Fruit fly (Drosophila melanogaster) Kc167 (cell line): ENCODE measurements around the gene CG13784.

Experiments
- Myc ChIP-seq: fragments of >200 bp; optimal IDR thresholded peaks from 2 replicates; lab custom pipeline; 2017; ENCODE audit warnings: missing external identifiers
- Sin3A ChIP-seq: fragments of >200 bp; optimal IDR thresholded peaks from 2 replicates; lab custom pipeline; 2018; ENCODE audit warnings: missing external identifiers
- h ChIP-seq: fragments of >200 bp; optimal IDR thresholded peaks from 3 replicates; lab custom pipeline; 2018; ENCODE audit warnings: missing external identifiers
- insv ChIP-seq: fragments of >200 bp; optimal IDR thresholded peaks from 3 replicates; lab custom pipeline; 2018; ENCODE audit warnings: missing external identifiers
- psq ChIP-seq: fragments of >200 bp; optimal IDR thresholded peaks from 2 replicates; lab custom pipeline; 2017; ENCODE audit warnings: missing external identifiers
- ttk ChIP-seq: sonication (Bioruptor generic); optimal IDR thresholded peaks from 2 replicates; lab custom pipeline; 2017; ENCODE audit warnings: missing external identifiers

The CG13784 gene

dm6 chr2L:7194351-7195037 lies 25.3 kb downstream of the CG13784 start, which contains the start of gene CG4497:
CG4497 (minus strand) TSS chr2L:7194588.
- TF ChIP-seq Sin3A (lab: Kevin White, UChicago), result no peak
- TF ChIP-seq insv (lab: Kevin White, UChicago), result no peak
- TF ChIP-seq psq (lab: Kevin White, UChicago), result no peak
- TF ChIP-seq Myc (lab: Kevin White, UChicago), result no peak
- no peak for TF ChIP-seq h
- TF ChIP-seq ttk, result no peak

dm6 chr2L:7189674-7190073 lies 30.2 kb downstream of the CG13784 start, which contains the start of gene CG4496:
CG4496 (minus strand) TSS chr2L:7190010.
- no peak for TF ChIP-seq insv (lab: Kevin White, UChicago)
- TF ChIP-seq ttk, result no peak
- TF ChIP-seq Sin3A (lab: Kevin White, UChicago), result no peak
- no peak for TF ChIP-seq h
- TF ChIP-seq Myc (lab: Kevin White, UChicago), result no peak
- TF ChIP-seq psq (lab: Kevin White, UChicago), result no peak

DNA sequence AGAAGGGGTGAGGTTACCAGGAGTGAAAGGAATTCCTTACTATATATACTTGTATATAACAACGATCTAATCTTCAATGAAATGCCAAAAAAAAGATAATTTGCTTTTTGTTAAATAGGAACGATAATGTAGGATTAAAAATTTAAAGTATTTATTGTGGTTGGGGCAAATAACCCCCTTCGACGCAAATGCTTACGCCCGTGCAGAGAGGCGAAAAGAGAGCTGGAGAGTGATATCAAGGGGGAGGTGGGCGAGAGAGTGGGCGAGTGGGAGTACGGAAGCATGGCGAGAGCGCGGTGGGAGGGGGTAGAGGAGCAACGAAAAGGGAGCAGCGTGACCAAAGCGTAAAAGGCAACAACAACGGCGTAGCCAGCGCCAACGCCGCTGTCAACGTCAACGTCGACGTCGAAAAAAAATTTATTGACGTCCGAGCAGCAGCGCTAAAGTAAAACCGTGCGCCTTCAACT lies 31.3 kb downstream of the CG13784 start:
- TF ChIP-seq ttk (no peak), insv (lab: Kevin White, UChicago) (no peak), Sin3A (lab: Kevin White, UChicago) (no peak), h (no peak)

- TF ChIP-seq Myc (lab: Kevin White, UChicago) (no peak), psq (lab: Kevin White, UChicago) (no peak), h (no peak), Sin3A (lab: Kevin White, UChicago) (no peak), ttk (no peak), insv (lab: Kevin White, UChicago) (no peak)
These were observed 31.8 kb downstream of the CG13784 start for dm6 chr2L:7187920-7188529.

- TF ChIP-seq insv (lab: Kevin White, UChicago), result no peak
- TF ChIP-seq Myc (lab: Kevin White, UChicago), result no peak
These were observed 37.8 kb downstream of the CG13784 start, which contains the start of gene MICU1 for dm6 chr2L:7181978-7182392. MICU1 (plus strand) TSS chr2L:7182234.

dm6 chr2L:7179276-7179675 lies 40.6 kb downstream of the CG13784 start:
- TF ChIP-seq Sin3A (lab: Kevin White, UChicago) (no peak), h (no peak), insv (lab: Kevin White, UChicago) (no peak), psq (lab: Kevin White, UChicago) (no peak), ttk (no peak), Myc (lab: Kevin White, UChicago) (no peak)

dm6 chr2L:7175786-7176185 lies 44.0 kb downstream of the CG13784 start:
- TF ChIP-seq Sin3A (lab: Kevin White, UChicago), result no peak
- TF ChIP-seq Myc (lab: Kevin White, UChicago), result no peak

DNA sequence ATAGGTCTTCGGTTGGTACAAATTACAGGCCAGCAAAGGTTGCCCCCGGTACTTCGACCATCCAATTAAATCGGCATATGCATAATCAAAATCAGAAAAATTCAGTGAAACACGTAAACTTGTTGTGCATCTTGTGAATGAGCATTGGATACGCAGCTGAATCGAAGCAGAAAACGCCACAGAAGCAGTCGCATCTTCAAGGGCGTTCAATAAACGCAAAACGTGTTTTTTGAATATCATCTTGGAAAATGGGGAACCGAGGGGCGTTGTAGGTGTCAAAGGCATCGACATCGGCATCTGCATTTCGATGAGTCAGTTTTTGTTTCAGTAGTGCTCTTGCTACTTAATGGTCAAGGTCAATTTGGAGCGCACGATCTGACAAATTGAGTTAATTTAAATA lies 45.5 kb downstream of the CG13784 start:
- TF ChIP-seq psq (lab: Kevin White, UChicago), result no peak
- TF ChIP-seq Sin3A (lab: Kevin White, UChicago), result no peak
- TF ChIP-seq Myc (lab: Kevin White, UChicago), result no peak
- no peak for TF ChIP-seq h
- no peak for TF ChIP-seq ttk
- TF ChIP-seq insv (lab: Kevin White, UChicago), result no peak

- TF ChIP-seq Sin3A (lab: Kevin White, UChicago) (no peak), ttk (no peak), insv (lab: Kevin White, UChicago) (no peak), Myc (lab: Kevin White, UChicago) (no peak), psq (lab: Kevin White, UChicago) (no peak), h (no peak)
These were observed 50.8 kb downstream of the CG13784 start for dm6 chr2L:7169003-7169402.

DNA sequence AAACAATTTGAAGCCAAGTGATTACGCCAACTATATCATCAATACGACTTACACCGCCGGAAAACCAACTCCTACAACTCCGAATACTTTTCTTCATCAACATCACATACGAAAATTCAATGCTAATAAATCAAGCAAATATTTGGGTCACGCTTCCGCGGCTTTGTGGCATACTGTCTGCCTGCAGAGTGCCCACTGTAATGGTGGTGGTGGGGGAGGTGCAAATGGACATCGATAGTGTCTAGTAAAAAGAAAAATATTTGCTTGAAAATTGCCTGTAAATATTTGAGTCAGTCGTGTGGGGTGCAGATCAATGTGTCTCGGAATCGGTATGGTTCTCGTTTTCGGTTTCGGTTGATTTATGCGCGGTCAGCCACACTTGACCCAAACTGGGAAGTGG lies 54.0 kb downstream of the CG13784 start:
- TF ChIP-seq Myc (lab: Kevin White, UChicago), result no peak
- TF ChIP-seq insv (lab: Kevin White, UChicago), result no peak
- no peak for TF ChIP-seq Sin3A (lab: Kevin White, UChicago)
- TF ChIP-seq ttk, result no peak
- no peak for TF ChIP-seq h
- no peak for TF ChIP-seq psq (lab: Kevin White, UChicago)

DNA sequence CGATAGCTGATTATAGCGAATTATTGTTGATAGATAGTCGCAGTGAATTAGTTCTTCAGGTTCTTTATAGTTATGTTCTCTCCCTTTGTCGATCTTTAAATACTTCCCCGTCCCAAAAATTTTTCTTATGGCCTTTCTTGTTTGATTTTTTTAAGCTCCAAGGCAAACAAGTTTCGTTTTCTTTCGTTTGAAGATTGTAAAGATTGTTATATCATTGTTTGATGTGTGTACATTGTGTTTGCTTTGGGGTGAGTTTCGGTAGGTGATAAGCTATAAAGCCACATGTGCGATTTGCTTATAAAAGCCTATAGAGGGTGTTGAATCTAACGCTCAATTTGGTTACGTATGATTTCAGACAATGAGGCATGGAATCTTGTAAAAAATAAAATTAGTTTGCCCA lies 61.0 kb downstream of the CG13784 start:
- TF ChIP-seq Sin3A (lab: Kevin White, UChicago) (no peak), ttk (no peak), h (no peak), Myc (lab: Kevin White, UChicago) (no peak), psq (lab: Kevin White, UChicago) (no peak), insv (lab: Kevin White, UChicago) (no peak)

DNA sequence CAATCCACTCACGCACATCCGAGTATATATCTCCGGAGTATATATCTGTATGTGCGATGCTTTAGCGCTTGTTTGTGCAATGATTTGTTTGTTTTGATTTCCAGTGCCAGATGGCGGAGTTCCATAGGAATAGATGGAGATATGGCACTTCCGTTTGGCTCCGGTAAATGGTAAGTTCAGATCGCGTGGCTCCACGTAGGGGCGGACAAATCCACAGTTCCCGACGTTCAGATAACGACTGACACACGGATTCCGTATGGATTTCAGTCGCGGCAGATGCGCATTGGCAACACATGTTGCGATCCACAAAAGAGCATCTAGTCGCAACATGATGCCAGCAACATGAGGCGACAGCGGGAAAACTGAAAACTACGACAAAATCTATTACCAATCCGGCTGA lies 62.4 kb downstream of the CG13784 start, which contains the start of gene Pvf3:
Pvf3 (minus strand) TSS at position 240 of the 400 bp plus-strand sequence.
- TF ChIP-seq Sin3A (lab: Kevin White, UChicago) (no peak), ttk (no peak), h (no peak), psq (lab: Kevin White, UChicago) (no peak), Myc (lab: Kevin White, UChicago) (no peak), insv (lab: Kevin White, UChicago) (no peak)
